Worm (Caenorhabditis elegans): Measurements from ENCODE around the gene R02F11.10.

ce11 chrV:4788823-4789222 lies at the start of gene R02F11.10:
- TF ChIP-seq ztf-23 (GFP tag; IDR thresholded peaks at IDR 0.05): no peak
- TF ChIP-seq flt-1 (GFP tag; IDR thresholded peaks at IDR 0.05): no peak
- no peak for TF ChIP-seq tab-1 (GFP tag; IDR thresholded peaks at IDR 0.05)
- no peak for TF ChIP-seq med-1 (GFP tag; optimal IDR thresholded peaks at IDR 0.05; ENCODE audit: insufficient read depth)
- no peak for TF ChIP-seq cog-1 (tag; optimal IDR thresholded peaks at IDR 0.05)
- no peak for TF ChIP-seq ref-1 (GFP tag; conservative IDR thresholded peaks at IDR 0.05)
- no peak for TF ChIP-seq ztf-29 (GFP tag; IDR thresholded peaks at IDR 0.05)

Data from whole organism, midembryonic.